Worm (Caenorhabditis elegans): Measurements from ENCODE around the gene str-145.

- TF ChIP-seq dao-5 (tag; optimal IDR thresholded peaks at IDR 0.05) (no peak), him-1 (tag; optimal IDR thresholded peaks at IDR 0.05) (no peak), W03F9.2 (tag; optimal IDR thresholded peaks at IDR 0.05) (no peak)
These were observed 32.7 kb upstream of the str-145 start for ce11 chrV:8130812-8131211.
